Worm (Caenorhabditis elegans) whole organism, L4 larva: ENCODE results near the gene T22B7.22.

ENCODE experiments used
- F10B5.3 ChIP-seq: sonication (generic microtip); optimal IDR thresholded peaks from 2 replicates; lab custom pipeline; 2016; ENCODE audit warnings: mild to moderate bottlenecking, missing genetic modification characterization, missing compliant biosample characterization
- F37D6.2 ChIP-seq: sonication (generic microtip); optimal IDR thresholded peaks from 2 replicates; lab custom pipeline; 2016; ENCODE audit warnings: mild to moderate bottlenecking, missing genetic modification characterization, missing compliant biosample characterization
- T26A8.4 ChIP-seq: fragments of 200-800 bp; sonication (Bioruptor generic); IDR thresholded peaks from 2 replicates; pipeline ENCODE4 v1.3.6; 2022; ENCODE audit warnings: missing genetic modification characterization, missing compliant biosample characterization
- ZK337.2 ChIP-seq: fragments of 200-800 bp; sonication (Bioruptor generic); IDR thresholded peaks from 2 replicates; pipeline ENCODE4 v1.3.6; 2022; ENCODE audit warnings: missing genetic modification reagents, missing genetic modification characterization, missing compliant biosample characterization
- ZK546.5 ChIP-seq, 2 experiments: sonication (generic microtip); optimal IDR thresholded peaks; 2 replicates each; lab custom pipeline; 2017; ENCODE audit warnings: missing biosample characterization in 2 of 2, missing genetic modification characterization in 2 of 2
- aha-1 ChIP-seq: fragments of 150-350 bp; peaks from one replicate; lab custom pipeline; 2014; ENCODE audit warnings: missing biosample characterization, missing genetic modification characterization
- aly-2 ChIP-seq: sonication (generic microtip); optimal IDR thresholded peaks from 2 replicates; lab custom pipeline; 2018; ENCODE audit warnings: missing biosample characterization, missing genetic modification characterization
- attf-4 ChIP-seq: sonication (generic microtip); optimal IDR thresholded peaks from 3 replicates; lab custom pipeline; 2017; ENCODE audit warnings: missing biosample characterization, missing genetic modification characterization
- ceh-44 ChIP-seq: fragments of 200-800 bp; sonication (Bioruptor generic); IDR thresholded peaks from 2 replicates; pipeline ENCODE4 v1.3.6; 2022; ENCODE audit warnings: missing genetic modification reagents, missing genetic modification characterization, missing compliant biosample characterization
- ceh-62 ChIP-seq: sonication (generic microtip); optimal IDR thresholded peaks from 2 replicates; lab custom pipeline; 2017; ENCODE audit warnings: missing biosample characterization, missing genetic modification characterization
- cey-2 ChIP-seq: sonication (generic microtip); optimal IDR thresholded peaks from 3 replicates; lab custom pipeline; 2017; ENCODE audit warnings: missing genetic modification characterization, mild to moderate bottlenecking, missing compliant biosample characterization, antibody characterized with exemption, borderline replicate concordance; ENCODE audit not compliant: insufficient read depth
- ctbp-1 ChIP-seq: fragments of 200-800 bp; sonication (Bioruptor generic); IDR thresholded peaks from 2 replicates; pipeline ENCODE4 v1.3.6; 2022; ENCODE audit warnings: missing genetic modification reagents, missing genetic modification characterization, missing compliant biosample characterization
- daf-19 ChIP-seq: fragments of 200-800 bp; sonication (Bioruptor generic); conservative IDR thresholded peaks from 2 replicates; pipeline ENCODE4 v1.3.6; 2022; ENCODE audit warnings: missing genetic modification characterization, missing compliant biosample characterization
- dmd-6 ChIP-seq: fragments of 200-800 bp; sonication (Bioruptor generic); IDR thresholded peaks from 2 replicates; pipeline ENCODE4 v1.3.6; 2022; ENCODE audit warnings: missing genetic modification reagents, missing genetic modification characterization, missing compliant biosample characterization
- dmd-9 ChIP-seq: fragments of 200-800 bp; sonication (Bioruptor generic); IDR thresholded peaks from 2 replicates; pipeline ENCODE4 v1.3.6; 2022; ENCODE audit warnings: missing genetic modification reagents, missing genetic modification characterization, missing compliant biosample characterization
- dve-1 ChIP-seq: sonication (generic microtip); optimal IDR thresholded peaks from 2 replicates; lab custom pipeline; 2017; ENCODE audit warnings: antibody characterized with exemption, mild to moderate bottlenecking, missing genetic modification characterization, missing compliant biosample characterization; ENCODE audit not compliant: insufficient read depth
- fkh-10 ChIP-seq: fragments of 150-350 bp; optimal IDR thresholded peaks from 2 replicates; lab custom pipeline; 2014; ENCODE audit warnings: missing biosample characterization, missing genetic modification reagents, missing genetic modification characterization
- hif-1 ChIP-seq, 2 experiments: sonication (generic microtip); optimal IDR thresholded peaks; 2 replicates each; lab custom pipeline; 2016 to 2017; ENCODE audit warnings: missing compliant biosample characterization in 2 of 2, missing genetic modification characterization in 2 of 2, missing genetic modification reagents in 2 of 2, missing genotype in 2 of 2, mild to moderate bottlenecking in 1 of 2
- hlh-11 ChIP-seq: fragments of 200-800 bp; sonication (Bioruptor generic); optimal IDR thresholded peaks from 2 replicates; lab custom pipeline; 2018; ENCODE audit warnings: mild to moderate bottlenecking, missing genetic modification characterization, missing compliant biosample characterization
- lin-29 ChIP-seq: fragments of 200-800 bp; sonication (Bioruptor generic); IDR thresholded peaks from 2 replicates; pipeline ENCODE4 v1.3.6; 2022; ENCODE audit warnings: missing genetic modification reagents, missing genetic modification characterization, missing compliant biosample characterization
- lin-38 ChIP-seq: fragments of 200-800 bp; sonication (Bioruptor generic); IDR thresholded peaks from 2 replicates; pipeline ENCODE4 v1.3.6; 2022; ENCODE audit warnings: missing genetic modification reagents, missing genetic modification characterization, missing compliant biosample characterization
- madf-5 ChIP-seq, 2 experiments: fragments of 200-800 bp; sonication (Bioruptor generic); IDR thresholded peaks; 2 replicates each; pipeline ENCODE4 v1.3.6; 2022; ENCODE audit warnings: missing compliant biosample characterization in 2 of 2, missing genetic modification characterization in 2 of 2
- mdl-1 ChIP-seq, 2 experiments: fragments of 150-350 bp in 1 of 2; sonication (generic microtip) in 1 of 2; optimal IDR thresholded peaks; 2 replicates each; lab custom pipeline; 2014 to 2017; ENCODE audit warnings: missing biosample characterization in 2 of 2, missing genetic modification characterization in 2 of 2
- mxl-2 ChIP-seq: fragments of 200-800 bp; sonication (Bioruptor generic); conservative IDR thresholded peaks from 2 replicates; pipeline ENCODE4 v1.3.6; 2022; ENCODE audit warnings: missing genetic modification reagents, missing genetic modification characterization, missing compliant biosample characterization
- mxl-3 ChIP-seq: fragments of 200-800 bp; sonication (Bioruptor generic); optimal IDR thresholded peaks from 2 replicates; lab custom pipeline; 2018; ENCODE audit warnings: mild to moderate bottlenecking, missing genetic modification characterization, missing compliant biosample characterization
- nhr-111 ChIP-seq: fragments of 200-800 bp; sonication (Bioruptor generic); optimal IDR thresholded peaks from 2 replicates; lab custom pipeline; 2018; ENCODE audit warnings: mild to moderate bottlenecking, missing genetic modification characterization, missing compliant biosample characterization
- nhr-25 ChIP-seq: sonication (generic microtip); optimal IDR thresholded peaks from 2 replicates; lab custom pipeline; 2017; ENCODE audit warnings: missing genetic modification characterization, mild to moderate bottlenecking, missing compliant biosample characterization, antibody characterized with exemption, moderate library complexity, borderline replicate concordance; ENCODE audit not compliant: insufficient read depth
- nhr-48 ChIP-seq: sonication (generic microtip); optimal IDR thresholded peaks from 2 replicates; lab custom pipeline; 2016; ENCODE audit warnings: mild to moderate bottlenecking, missing genetic modification characterization, missing compliant biosample characterization
- nhr-6 ChIP-seq: fragments of 150-350 bp; optimal IDR thresholded peaks from 2 replicates; lab custom pipeline; 2014; ENCODE audit warnings: missing biosample characterization, missing genetic modification characterization
- nhr-77 ChIP-seq: fragments of 150-350 bp; optimal IDR thresholded peaks from 2 replicates; lab custom pipeline; 2014; ENCODE audit warnings: missing biosample characterization, missing genetic modification characterization
- pqm-1 ChIP-seq: sonication (generic microtip); optimal IDR thresholded peaks from 2 replicates; lab custom pipeline; 2017; ENCODE audit warnings: missing biosample characterization, missing genetic modification characterization
- saeg-2 ChIP-seq: fragments of 200-800 bp; sonication (Bioruptor generic); IDR thresholded peaks from 2 replicates; pipeline ENCODE4 v1.3.6; 2022; ENCODE audit warnings: missing genetic modification reagents, missing genetic modification characterization, missing compliant biosample characterization
- sdz-12 ChIP-seq: fragments of 200-800 bp; sonication (Bioruptor generic); optimal IDR thresholded peaks from 2 replicates; lab custom pipeline; 2018; ENCODE audit warnings: mild to moderate bottlenecking, missing genetic modification characterization, missing compliant biosample characterization
- set-16 ChIP-seq: fragments of 200-800 bp; sonication (Bioruptor generic); IDR thresholded peaks from 2 replicates; pipeline ENCODE4 v1.3.6; 2022; ENCODE audit warnings: missing genetic modification reagents, missing genetic modification characterization, missing compliant biosample characterization
- spr-3 ChIP-seq: fragments of 200-800 bp; sonication (Bioruptor generic); optimal IDR thresholded peaks from 2 replicates; lab custom pipeline; 2018; ENCODE audit warnings: mild to moderate bottlenecking, missing genetic modification characterization, missing compliant biosample characterization
- unc-130 ChIP-seq: sonication (generic microtip); optimal IDR thresholded peaks from 2 replicates; lab custom pipeline; 2016; ENCODE audit warnings: missing genetic modification reagents, missing genetic modification characterization, missing compliant biosample characterization
- unc-39 ChIP-seq: sonication (generic microtip); optimal IDR thresholded peaks from 2 replicates; lab custom pipeline; 2017; ENCODE audit warnings: missing biosample characterization, missing genetic modification characterization
- unc-62 ChIP-seq, 3 experiments: fragments of 150-350 bp in 1 of 3; sonication (generic microtip); optimal IDR thresholded peaks in 2 of 3; peaks in 1 of 3; 1 replicate in 1 of 3; 2 replicates in 2 of 3; lab custom pipeline; 2014 to 2017; ENCODE audit warnings: missing biosample characterization in 3 of 3, missing genetic modification characterization in 3 of 3, missing genetic modification reagents in 3 of 3, missing genotype in 1 of 3
- zag-1 ChIP-seq: fragments of 150-350 bp; optimal IDR thresholded peaks from 2 replicates; lab custom pipeline; 2014; ENCODE audit warnings: missing biosample characterization, missing genetic modification characterization
- zfp-2 ChIP-seq: sonication (generic microtip); optimal IDR thresholded peaks from 2 replicates; lab custom pipeline; 2016; ENCODE audit warnings: mild to moderate bottlenecking, missing genetic modification characterization, missing compliant biosample characterization
- zfp-3 ChIP-seq: fragments of 200-800 bp; sonication (Bioruptor generic); conservative IDR thresholded peaks from 2 replicates; pipeline ENCODE4 v1.3.6; 2022; ENCODE audit warnings: missing genetic modification reagents, missing genetic modification characterization, missing compliant biosample characterization
- ztf-7 ChIP-seq: fragments of 150-350 bp; optimal IDR thresholded peaks from 2 replicates; lab custom pipeline; 2014; ENCODE audit warnings: missing biosample characterization, missing genetic modification characterization

Gene T22B7.22

DNA sequence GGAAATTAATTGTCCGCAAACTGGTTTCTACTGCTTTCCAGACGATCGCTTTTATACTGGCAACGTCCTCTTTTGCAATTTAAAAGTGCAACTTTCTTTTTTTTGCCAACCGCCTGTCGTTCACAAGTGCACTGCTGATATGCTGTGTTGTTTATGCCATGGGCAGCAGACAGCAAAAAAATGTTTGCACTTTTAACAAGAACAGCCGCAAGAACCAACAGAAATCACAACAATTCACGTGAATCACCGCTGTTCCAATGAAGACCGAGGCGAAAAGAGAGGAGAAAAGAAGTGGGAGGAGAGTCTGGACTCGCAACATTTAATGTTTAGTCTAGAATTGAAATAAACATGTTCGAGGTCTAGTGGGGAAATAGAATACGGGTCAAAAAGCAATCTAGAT, 6.0 kb upstream of the T22B7.22 start, which contains the start of gene T22B7.7 (continued):
- no peak for TF ChIP-seq ctbp-1
- TF ChIP-seq nhr-6 = no peak
- no peak for TF ChIP-seq unc-130 (GFP tag; lab: Kevin White, UChicago)
- no peak for TF ChIP-seq saeg-2 (GFP tag; lab: Robert Waterston, UW)
- TF ChIP-seq ZK546.5 (tag; optimal IDR thresholded peaks at IDR 0.05; lab: Kevin White, UChicago) = no peak
- TF ChIP-seq spr-3 = no peak
- TF ChIP-seq mdl-1 (tag; optimal IDR thresholded peaks at IDR 0.05; lab: Kevin White, UChicago) = peak in 1 of 2 experiments; percentile 81
- TF ChIP-seq ztf-7 = no peak
- no peak for TF ChIP-seq daf-19
- no peak for TF ChIP-seq zfp-3
- TF ChIP-seq dve-1 (tag; lab: Kevin White, UChicago) = peak; percentile 64
- TF ChIP-seq hif-1 (tag; optimal IDR thresholded peaks at IDR 0.05; lab: Kevin White, UChicago) = peak in 1 of 2 experiments; percentile 57
- no peak for TF ChIP-seq nhr-25 (tag; lab: Kevin White, UChicago)
- no peak for TF ChIP-seq lin-38 (GFP tag; lab: Robert Waterston, UW)
- TF ChIP-seq ceh-62 = no peak
- TF ChIP-seq aly-2 (tag; lab: Kevin White, UChicago) = no peak
- TF ChIP-seq zfp-2 = no peak
- peak; percentile 42 for TF ChIP-seq pqm-1 (tag; lab: Kevin White, UChicago)
- TF ChIP-seq aha-1 = peak; percentile 82
- TF ChIP-seq fkh-10 (GFP tag; lab: Kevin White, UChicago) = no peak
- peak; percentile 79 for TF ChIP-seq nhr-48 (tag; lab: Kevin White, UChicago)
- TF ChIP-seq madf-5 (GFP tag; IDR thresholded peaks at IDR 0.05; lab: Robert Waterston, UW) = no peak
- no peak for TF ChIP-seq dmd-9 (GFP tag; lab: Robert Waterston, UW)
- TF ChIP-seq dmd-6 (GFP tag; lab: Robert Waterston, UW) = peak; percentile 96
- TF ChIP-seq hlh-11 (tag; lab: Kevin White, UChicago) = peak; percentile 92
- TF ChIP-seq ZK337.2 (GFP tag; lab: Robert Waterston, UW) = no peak
- TF ChIP-seq set-16 (GFP tag; lab: Robert Waterston, UW) = no peak
- no peak for TF ChIP-seq T26A8.4 (GFP tag; lab: Robert Waterston, UW)
- no peak for TF ChIP-seq zag-1
- TF ChIP-seq sdz-12 = no peak
- no peak for TF ChIP-seq unc-62 (GFP tag; optimal IDR thresholded peaks at IDR 0.05 in 1 of 2; lab: Kevin White, UChicago)
- TF ChIP-seq unc-62 (tag; optimal IDR thresholded peaks at IDR 0.05; lab: Kevin White, UChicago) = no peak
- TF ChIP-seq cey-2 (tag; lab: Kevin White, UChicago) = no peak
- no peak for TF ChIP-seq F10B5.3 (tag; lab: Kevin White, UChicago)
- no peak for TF ChIP-seq attf-4 (tag; lab: Kevin White, UChicago)
- TF ChIP-seq mxl-2 = peak; percentile 92
- TF ChIP-seq nhr-77 (tag; lab: Kevin White, UChicago) = peak; percentile 3
- TF ChIP-seq lin-29 (GFP tag; lab: Robert Waterston, UW) = no peak
- TF ChIP-seq nhr-111 (GFP tag; lab: Kevin White, UChicago) = no peak
- no peak for TF ChIP-seq unc-39 (tag; lab: Kevin White, UChicago)
- TF ChIP-seq ceh-44 = no peak
- no peak for TF ChIP-seq F37D6.2 (tag; lab: Kevin White, UChicago)

ce11 chrX:5655601-5656000, 4.2 kb upstream of the T22B7.22 start:
- TF ChIP-seq mxl-3 (no peak), aha-1 (peak; percentile 68), nhr-48 (tag; lab: Kevin White, UChicago) (no peak)
